Worm (Caenorhabditis elegans) whole organism, L1 larva: ENCODE results near the gene tra-2.

ENCODE experiments used
- alr-1 ChIP-seq: fragments of 200-800 bp; sonication (Bioruptor generic); optimal IDR thresholded peaks from 2 replicates; lab custom pipeline; 2018; ENCODE audit warnings: borderline replicate concordance, mild to moderate bottlenecking, missing genetic modification characterization, missing compliant biosample characterization
- blmp-1 ChIP-seq: fragments of 150-350 bp; optimal IDR thresholded peaks from 2 replicates; lab custom pipeline; 2014; ENCODE audit warnings: missing biosample characterization, missing genetic modification characterization
- dsc-1 ChIP-seq: sonication (generic microtip); optimal IDR thresholded peaks from 2 replicates; lab custom pipeline; 2016; ENCODE audit warnings: mild to moderate bottlenecking, missing genetic modification characterization, missing compliant biosample characterization
- efl-1 ChIP-seq, 4 experiments: fragments of 150-350 bp; optimal IDR thresholded peaks in 3 of 4; peaks in 1 of 4; 1 replicate in 1 of 4; 2 replicates in 3 of 4; lab custom pipeline; 2014; ENCODE audit warnings: missing biosample characterization in 2 of 4, missing genetic modification characterization in 2 of 4, missing genetic modification reagents in 2 of 4
- efl-3 ChIP-seq: fragments of 200-800 bp; sonication (Bioruptor generic); optimal IDR thresholded peaks from 2 replicates; lab custom pipeline; 2018; ENCODE audit warnings: mild to moderate bottlenecking, missing genetic modification characterization, missing compliant biosample characterization
- egl-13 ChIP-seq: sonication (generic microtip); optimal IDR thresholded peaks from 2 replicates; lab custom pipeline; 2016; ENCODE audit warnings: missing genotype, missing genetic modification reagents, missing genetic modification characterization, missing compliant biosample characterization
- elt-3 ChIP-seq, 6 experiments: fragments of 150-350 bp in 1 of 6; sonication (generic microtip); optimal IDR thresholded peaks; 2 replicates each; lab custom pipeline; 2017 to 2018; ENCODE audit warnings: missing biosample characterization in 6 of 6, missing genetic modification characterization in 6 of 6, inconsistent platforms in 1 of 6
- ets-5 ChIP-seq: fragments of 200-800 bp; sonication (Bioruptor generic); IDR thresholded peaks from 2 replicates; pipeline ENCODE4 v1.3.6; 2022; ENCODE audit warnings: missing genetic modification characterization, missing compliant biosample characterization
- fkh-8 ChIP-seq: sonication (generic microtip); optimal IDR thresholded peaks from 2 replicates; lab custom pipeline; 2016; ENCODE audit warnings: mild to moderate bottlenecking, missing genetic modification characterization, missing compliant biosample characterization
- grh-1 ChIP-seq: fragments of 200-800 bp; sonication (Bioruptor generic); IDR thresholded peaks from 2 replicates; pipeline ENCODE4 v1.3.6; 2022; ENCODE audit warnings: missing genetic modification reagents, missing genetic modification characterization, missing compliant biosample characterization
- hpl-2 ChIP-seq: fragments of 150-350 bp; optimal IDR thresholded peaks from 2 replicates; lab custom pipeline; 2014; ENCODE audit warnings: missing biosample characterization, missing genetic modification reagents, missing genetic modification characterization
- lin-14 ChIP-seq: fragments of 200-800 bp; sonication (Bioruptor generic); optimal IDR thresholded peaks from 2 replicates; lab custom pipeline; 2018; ENCODE audit warnings: mild to moderate bottlenecking, missing genetic modification characterization, moderate library complexity, missing compliant biosample characterization
- lin-35 ChIP-seq, 2 experiments: fragments of 150-350 bp; optimal IDR thresholded peaks; 2 replicates each; lab custom pipeline; 2014; ENCODE audit warnings: missing biosample characterization in 2 of 2, missing genetic modification characterization in 2 of 2, missing genetic modification reagents in 2 of 2
- lin-39 ChIP-seq: fragments of 150-350 bp; optimal IDR thresholded peaks from 2 replicates; lab custom pipeline; 2014; ENCODE audit warnings: missing biosample characterization, missing genetic modification reagents, missing genetic modification characterization
- mdl-1 ChIP-seq, 2 experiments: fragments of 150-350 bp; optimal IDR thresholded peaks; 2 replicates each; lab custom pipeline; 2014 to 2017; ENCODE audit warnings: missing biosample characterization in 2 of 2, missing genetic modification characterization in 2 of 2, inconsistent platforms in 1 of 2
- mef-2 ChIP-seq: fragments of 150-350 bp; optimal IDR thresholded peaks from 2 replicates; lab custom pipeline; 2014; ENCODE audit warnings: missing biosample characterization, missing genetic modification characterization
- mep-1 ChIP-seq: fragments of 150-350 bp; optimal IDR thresholded peaks from 2 replicates; lab custom pipeline; 2014; ENCODE audit warnings: missing biosample characterization, missing genetic modification characterization
- nhr-11 ChIP-seq: fragments of 150-350 bp; optimal IDR thresholded peaks from 2 replicates; lab custom pipeline; 2014; ENCODE audit warnings: missing biosample characterization, missing genetic modification characterization
- nhr-71 ChIP-seq: sonication (generic microtip); optimal IDR thresholded peaks from 2 replicates; lab custom pipeline; 2016; ENCODE audit warnings: mild to moderate bottlenecking, missing genetic modification characterization, moderate library complexity, missing compliant biosample characterization
- nhr-77 ChIP-seq: fragments of 150-350 bp; optimal IDR thresholded peaks from 2 replicates; lab custom pipeline; 2014; ENCODE audit warnings: missing biosample characterization, missing genetic modification characterization
- sptf-1 ChIP-seq: fragments of 150-350 bp; optimal IDR thresholded peaks from 2 replicates; lab custom pipeline; 2014; ENCODE audit warnings: missing biosample characterization, missing genetic modification characterization
- sup-37 ChIP-seq: fragments of 200-800 bp; sonication (Bioruptor generic); optimal IDR thresholded peaks from 2 replicates; lab custom pipeline; 2018; ENCODE audit warnings: mild to moderate bottlenecking, missing genetic modification characterization, missing compliant biosample characterization
- tbx-2 ChIP-seq: sonication (generic microtip); optimal IDR thresholded peaks from 2 replicates; lab custom pipeline; 2016; ENCODE audit warnings: missing genetic modification characterization, missing compliant biosample characterization
- unc-86 ChIP-seq: sonication (generic microtip); optimal IDR thresholded peaks from 2 replicates; lab custom pipeline; 2016; ENCODE audit warnings: missing genetic modification characterization, missing compliant biosample characterization
- ztf-11 ChIP-seq, 2 experiments: sonication (generic microtip); optimal IDR thresholded peaks; 2 replicates each; lab custom pipeline; 2016 to 2017; ENCODE audit warnings: missing genetic modification characterization in 2 of 2, missing biosample characterization in 1 of 2, missing compliant biosample characterization in 1 of 2
- ztf-4 ChIP-seq: fragments of 150-350 bp; optimal IDR thresholded peaks from 2 replicates; lab custom pipeline; 2014; ENCODE audit warnings: missing biosample characterization, missing genetic modification characterization

tra-2 gene

ce11 chrII:6940726-6941230 is 24.7 kb downstream of the tra-2 start:
- TF ChIP-seq fkh-8 (tag; lab: Kevin White, UChicago) = peak; percentile 40
- no peak for TF ChIP-seq lin-35 (GFP tag; optimal IDR thresholded peaks at IDR 0.05; lab: Kevin White, UChicago)
- TF ChIP-seq nhr-11 (tag; lab: Kevin White, UChicago) = no peak
- peak; percentile 16 for TF ChIP-seq mep-1 (tag; lab: Kevin White, UChicago)
- TF ChIP-seq blmp-1 = no peak
- TF ChIP-seq lin-14 = peak; percentile 28

- TF ChIP-seq lin-39 (tag; lab: Kevin White, UChicago) (no peak), alr-1 (tag; lab: Kevin White, UChicago) (no peak), lin-14 (peak; percentile 3), ets-5 (GFP tag; lab: Robert Waterston, UW) (no peak), ztf-4 (tag; lab: Kevin White, UChicago) (no peak), hpl-2 (GFP tag; lab: Kevin White, UChicago) (no peak)
Measured at ce11 chrII:6939873-6940272, 25.6 kb downstream of the tra-2 start.

- peak; percentile 2 for TF ChIP-seq fkh-8 (tag; lab: Kevin White, UChicago)
- peak; percentile 32 for TF ChIP-seq dsc-1 (tag; lab: Kevin White, UChicago)
- TF ChIP-seq nhr-77 (tag; lab: Kevin White, UChicago) = no peak
Measured at ce11 chrII:6937057-6937456, 28.4 kb downstream of the tra-2 start.

ce11 chrII:6936528-6936927 is 28.9 kb downstream of the tra-2 start:
- TF ChIP-seq nhr-71 (tag; lab: Kevin White, UChicago) (peak; percentile 4), efl-1 (optimal IDR thresholded peaks at IDR 0.05; lab: Kevin White, UChicago) (no peak), efl-1 (GFP tag; optimal IDR thresholded peaks at IDR 0.05 in 1 of 2; lab: Kevin White, UChicago) (peak in 1 of 2 experiments; percentile 71), dsc-1 (tag; lab: Kevin White, UChicago) (no peak), egl-13 (tag; lab: Kevin White, UChicago) (no peak), sptf-1 (tag; lab: Kevin White, UChicago) (no peak)

DNA sequence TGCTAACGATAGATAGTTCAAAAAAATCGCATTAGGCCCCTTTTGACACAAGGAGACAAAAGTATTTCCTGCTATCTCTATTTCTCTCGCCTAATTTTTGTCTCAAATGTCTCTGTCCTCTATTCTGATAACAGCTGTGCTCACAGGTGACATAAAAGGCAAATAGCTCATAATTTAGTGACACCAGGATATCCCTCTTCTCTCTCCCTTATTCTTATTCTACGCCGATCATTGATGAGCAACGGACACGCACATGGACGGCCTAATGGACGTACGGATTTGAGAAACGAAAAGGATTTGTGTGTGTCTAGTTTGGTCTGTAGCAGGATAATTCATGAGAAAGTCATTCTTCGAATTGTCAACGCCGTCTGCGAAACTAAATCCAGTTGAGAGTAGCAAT is 29.5 kb downstream of the tra-2 start:
- TF ChIP-seq efl-1 (optimal IDR thresholded peaks at IDR 0.05; lab: Kevin White, UChicago) (no peak), efl-1 (GFP tag; optimal IDR thresholded peaks at IDR 0.05 in 1 of 2; lab: Kevin White, UChicago) (peak in 1 of 2 experiments; percentile 88), dsc-1 (tag; lab: Kevin White, UChicago) (peak; percentile 41), tbx-2 (tag; lab: Kevin White, UChicago) (peak; percentile 29), lin-14 (no peak), ztf-11 (tag; optimal IDR thresholded peaks at IDR 0.05; lab: Kevin White, UChicago) (peak in 1 of 2 experiments; percentile 50), efl-3 (no peak), sup-37 (no peak), egl-13 (tag; lab: Kevin White, UChicago) (peak; percentile 19), unc-86 (tag; lab: Kevin White, UChicago) (peak; percentile 36)

DNA sequence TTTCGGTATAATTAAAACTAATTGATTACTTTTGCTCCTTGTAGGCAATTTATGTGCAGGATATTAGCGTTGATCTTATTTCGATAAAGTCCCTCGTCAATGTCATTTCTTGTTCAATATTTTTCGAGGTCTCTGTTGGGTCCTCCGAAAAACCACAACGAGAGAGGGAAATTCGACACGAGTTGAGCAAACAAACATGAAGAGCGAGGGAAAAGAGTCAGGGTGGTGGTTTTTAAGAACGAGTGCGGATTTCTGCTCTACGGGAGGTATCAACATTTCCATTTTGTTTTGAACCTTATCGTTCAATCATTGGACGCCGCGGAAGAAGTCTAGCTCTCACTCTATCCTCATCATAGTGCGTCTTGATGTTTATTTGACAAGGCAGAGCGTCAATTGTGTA is 30.7 kb downstream of the tra-2 start:
- TF ChIP-seq lin-14 (peak; percentile 5), efl-3 (no peak), grh-1 (GFP tag; lab: Robert Waterston, UW) (no peak)

DNA sequence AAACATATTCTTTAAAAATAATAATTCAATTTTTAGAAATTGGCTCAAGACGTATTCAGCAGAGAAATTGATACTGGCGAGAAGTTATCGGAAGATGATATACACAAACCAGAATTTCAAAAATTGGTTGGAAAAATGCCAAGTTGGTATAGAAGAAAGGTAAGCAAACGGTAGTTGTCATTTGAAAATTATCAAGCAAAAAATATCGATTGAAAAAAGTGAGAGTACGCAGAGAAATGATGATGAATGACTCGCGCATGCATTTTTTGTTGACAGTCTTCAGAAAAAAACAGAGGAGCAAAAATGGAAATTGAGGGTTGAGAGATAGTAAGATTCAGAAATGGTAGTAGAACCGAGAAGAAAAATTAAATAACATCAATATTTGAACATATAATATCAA is 32.5 kb downstream of the tra-2 start:
- TF ChIP-seq mdl-1 (tag; optimal IDR thresholded peaks at IDR 0.05; lab: Kevin White, UChicago) (no peak), mef-2 (tag; lab: Kevin White, UChicago) (no peak), elt-3 (tag; optimal IDR thresholded peaks at IDR 0.05; lab: Kevin White, UChicago) (no peak), efl-1 (optimal IDR thresholded peaks at IDR 0.05; lab: Kevin White, UChicago) (no peak), efl-1 (GFP tag; optimal IDR thresholded peaks at IDR 0.05 in 1 of 2; lab: Kevin White, UChicago) (peak in 1 of 2 experiments; percentile 11)
